Worm (Caenorhabditis elegans) whole organism, early embryonic: ENCODE data around the gene ubc-24.
A peak's percentile ranks its signal among the peaks of the same experiment; 100 is the strongest.

Experiments
- B0310.2 ChIP-seq: sonication (generic microtip); optimal IDR thresholded peaks from 2 replicates; lab custom pipeline; 2016; ENCODE audit warnings: mild to moderate bottlenecking, missing genetic modification characterization, missing compliant biosample characterization
- F13C5.2 ChIP-seq: sonication (generic microtip); optimal IDR thresholded peaks from 2 replicates; lab custom pipeline; 2017; ENCODE audit warnings: mild to moderate bottlenecking, missing genetic modification characterization, inconsistent platforms, missing compliant biosample characterization
- aly-1 ChIP-seq: sonication (generic microtip); optimal IDR thresholded peaks from 2 replicates; lab custom pipeline; 2016; ENCODE audit warnings: missing genetic modification characterization, missing compliant biosample characterization
- ama-1 ChIP-seq: fragments of 150-350 bp; optimal IDR thresholded peaks from 2 replicates; lab custom pipeline; 2014
- ceh-13 ChIP-seq: fragments of 200-800 bp; sonication (Bioruptor generic); optimal IDR thresholded peaks from 2 replicates; lab custom pipeline; 2018; ENCODE audit warnings: mild to moderate bottlenecking, missing genetic modification characterization, missing compliant biosample characterization
- ceh-36 ChIP-seq: sonication (generic microtip); optimal IDR thresholded peaks from 2 replicates; lab custom pipeline; 2016; ENCODE audit warnings: missing genetic modification characterization, inconsistent platforms, missing compliant biosample characterization
- ets-7 ChIP-seq: sonication (generic microtip); optimal IDR thresholded peaks from 2 replicates; lab custom pipeline; 2016; ENCODE audit warnings: missing genotype, missing genetic modification characterization, missing compliant biosample characterization
- flt-1 ChIP-seq: fragments of 200-800 bp; sonication (Bioruptor generic); IDR thresholded peaks from 2 replicates; pipeline ENCODE4 v1.3.6; 2022; ENCODE audit warnings: missing genetic modification characterization, missing compliant biosample characterization
- hmbx-1 ChIP-seq: sonication (generic microtip); optimal IDR thresholded peaks from 2 replicates; lab custom pipeline; 2016; ENCODE audit warnings: mild to moderate bottlenecking, missing genetic modification characterization, missing compliant biosample characterization
- hmg-4 ChIP-seq: fragments of 200-800 bp; sonication (Bioruptor generic); optimal IDR thresholded peaks from 2 replicates; lab custom pipeline; 2018; ENCODE audit warnings: mild to moderate bottlenecking, missing genetic modification characterization, missing compliant biosample characterization
- hnd-1 ChIP-seq: sonication (generic microtip); optimal IDR thresholded peaks from 2 replicates; lab custom pipeline; 2016; ENCODE audit warnings: missing genetic modification characterization, missing compliant biosample characterization
- pes-1 ChIP-seq: fragments of 200-800 bp; sonication (Bioruptor generic); IDR thresholded peaks from 2 replicates; pipeline ENCODE4 v1.3.6; 2022; ENCODE audit warnings: missing genetic modification reagents, missing genetic modification characterization, missing compliant biosample characterization
- scrt-1 ChIP-seq: fragments of 200-800 bp; sonication (Bioruptor generic); IDR thresholded peaks from 2 replicates; pipeline ENCODE4 v1.3.6; 2022; ENCODE audit warnings: missing genetic modification characterization, missing compliant biosample characterization
- sea-1 ChIP-seq: fragments of 200-800 bp; sonication (Bioruptor generic); conservative IDR thresholded peaks from 2 replicates; pipeline ENCODE4 v1.3.6; 2022; ENCODE audit warnings: missing genetic modification characterization, missing compliant biosample characterization
- tbx-11 ChIP-seq: fragments of 200-800 bp; sonication (Bioruptor generic); IDR thresholded peaks from 2 replicates; pipeline ENCODE4 v1.3.6; 2022; ENCODE audit warnings: missing genetic modification characterization, missing compliant biosample characterization
- tbx-37 ChIP-seq: fragments of 200-800 bp; sonication (Bioruptor generic); conservative IDR thresholded peaks from 2 replicates; pipeline ENCODE4 v1.3.6; 2022; ENCODE audit warnings: missing genetic modification reagents, missing genetic modification characterization, missing compliant biosample characterization
- tra-4 ChIP-seq: sonication (generic microtip); optimal IDR thresholded peaks from 2 replicates; lab custom pipeline; 2017; ENCODE audit warnings: missing genetic modification characterization, missing compliant biosample characterization

Gene ubc-24

DNA sequence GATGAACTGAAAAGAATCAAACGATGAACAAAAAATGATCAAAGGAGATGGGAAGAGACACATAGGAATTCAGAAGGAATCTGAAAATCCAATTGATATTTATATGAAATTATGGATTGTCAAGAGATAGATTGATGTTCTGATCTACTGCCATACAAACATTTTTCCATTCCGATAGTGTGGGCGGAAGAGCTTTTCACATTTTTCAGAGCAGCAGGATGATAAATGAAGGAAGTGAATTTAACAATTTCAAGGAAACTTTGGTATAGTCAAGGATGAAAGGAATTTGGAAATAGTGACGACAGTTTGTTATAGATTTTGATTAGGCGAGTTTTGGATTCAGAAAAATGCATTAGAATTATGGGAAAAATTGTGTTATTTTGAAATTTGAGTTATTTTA, at the start of gene ubc-24:
Gene ubc-24, plus strand, starts transcription at position 301 of the 400 bp plus-strand sequence.
- TF ChIP-seq ama-1 (lab: Kevin White, UChicago) (no peak), ceh-36 (tag; lab: Kevin White, UChicago) (no peak), sea-1 (no peak), tbx-11 (GFP tag; lab: Robert Waterston, UW) (no peak), tra-4 (no peak), hmg-4 (GFP tag; lab: Kevin White, UChicago) (no peak), scrt-1 (GFP tag; lab: Robert Waterston, UW) (no peak), aly-1 (tag; lab: Kevin White, UChicago) (no peak), tbx-37 (GFP tag; lab: Robert Waterston, UW) (no peak), ceh-13 (GFP tag; lab: Kevin White, UChicago) (no peak), F13C5.2 (no peak), hmbx-1 (tag; lab: Kevin White, UChicago) (no peak), B0310.2 (tag; lab: Kevin White, UChicago) (no peak), ets-7 (tag; lab: Kevin White, UChicago) (no peak), flt-1 (GFP tag; lab: Robert Waterston, UW) (no peak), hnd-1 (tag; lab: Kevin White, UChicago) (no peak)

DNA sequence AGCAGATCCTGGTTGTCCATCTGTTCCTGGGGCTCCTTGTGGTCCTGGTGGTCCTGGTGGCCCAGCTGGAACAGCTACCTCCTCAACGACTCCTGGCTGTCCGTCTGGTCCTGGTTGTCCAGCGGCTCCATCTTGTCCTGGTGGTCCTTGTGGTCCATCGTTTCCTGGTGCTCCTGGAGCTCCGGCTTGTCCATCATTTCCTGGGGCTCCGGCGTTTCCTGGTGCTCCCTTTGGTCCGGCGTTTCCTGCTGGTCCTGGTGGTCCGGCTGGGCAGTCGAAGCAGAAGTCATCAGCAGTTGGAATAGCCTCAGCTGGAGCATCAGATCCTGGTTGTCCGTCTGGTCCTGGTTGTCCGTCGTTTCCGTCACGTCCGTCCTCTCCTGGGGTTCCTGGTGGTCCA, 46.9 kb upstream of the ubc-24 start:
- no peak for TF ChIP-seq F13C5.2
- peak; percentile 14 for TF ChIP-seq hmg-4 (GFP tag; lab: Kevin White, UChicago)

DNA sequence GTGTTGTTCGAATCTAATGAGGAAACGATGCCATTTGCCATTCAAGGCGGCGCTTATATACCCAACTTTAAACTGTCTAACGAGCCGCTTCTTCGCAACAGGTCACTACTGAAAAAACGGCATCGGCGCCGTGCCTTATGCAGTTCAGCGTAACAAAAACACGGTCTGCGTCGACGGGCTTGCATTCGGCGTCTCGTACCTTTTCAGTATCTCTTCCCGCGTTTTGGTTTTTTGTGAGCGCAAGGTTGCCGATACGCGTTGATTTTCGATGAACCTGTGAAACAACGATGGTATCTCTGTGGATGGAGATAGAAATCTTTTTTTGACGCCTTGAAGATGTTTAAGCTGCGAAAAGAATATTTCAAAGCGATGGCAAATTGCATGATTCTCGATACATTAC, 46.1 kb upstream of the ubc-24 start, which contains the start of gene col-77:
Gene col-77, minus strand, starts transcription at position 32 of the 400 bp plus-strand sequence.
- no peak for TF ChIP-seq flt-1 (GFP tag; lab: Robert Waterston, UW)
- no peak for TF ChIP-seq ets-7 (tag; lab: Kevin White, UChicago)
- TF ChIP-seq hmbx-1 (tag; lab: Kevin White, UChicago) = no peak
- TF ChIP-seq sea-1 = no peak
- no peak for TF ChIP-seq tbx-37 (GFP tag; lab: Robert Waterston, UW)
- no peak for TF ChIP-seq pes-1 (GFP tag; lab: Robert Waterston, UW)
- TF ChIP-seq scrt-1 (GFP tag; lab: Robert Waterston, UW) = no peak
- no peak for TF ChIP-seq ceh-13 (GFP tag; lab: Kevin White, UChicago)
- TF ChIP-seq aly-1 (tag; lab: Kevin White, UChicago) = no peak
- no peak for TF ChIP-seq hmg-4 (GFP tag; lab: Kevin White, UChicago)
- TF ChIP-seq F13C5.2 = no peak
- TF ChIP-seq hnd-1 (tag; lab: Kevin White, UChicago) = no peak

DNA sequence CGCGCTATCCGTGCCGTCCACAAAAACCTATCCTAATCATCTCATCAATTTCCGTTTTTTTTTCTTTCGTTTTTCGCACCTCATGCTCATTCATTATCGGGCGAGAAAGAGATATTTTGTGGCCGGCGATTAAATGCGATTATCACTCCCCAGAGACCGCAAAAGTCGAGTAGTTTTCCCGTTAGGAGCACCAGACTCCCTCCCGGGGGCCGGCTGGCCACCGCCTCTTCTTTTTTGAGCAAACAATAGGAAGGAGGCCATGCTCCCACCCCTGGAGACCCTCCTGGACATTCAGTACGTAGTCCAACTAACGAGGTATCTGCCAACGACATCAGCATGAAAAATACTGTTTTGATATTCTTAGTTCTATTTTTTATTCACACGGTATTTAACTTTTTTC, 45.0 kb upstream of the ubc-24 start, which contains the start of gene M195.2:
Gene M195.2, plus strand, starts transcription at position 301 of the 400 bp plus-strand sequence.
- TF ChIP-seq hmbx-1 (tag; lab: Kevin White, UChicago) = no peak
- no peak for TF ChIP-seq aly-1 (tag; lab: Kevin White, UChicago)
- TF ChIP-seq ets-7 (tag; lab: Kevin White, UChicago) = no peak

DNA sequence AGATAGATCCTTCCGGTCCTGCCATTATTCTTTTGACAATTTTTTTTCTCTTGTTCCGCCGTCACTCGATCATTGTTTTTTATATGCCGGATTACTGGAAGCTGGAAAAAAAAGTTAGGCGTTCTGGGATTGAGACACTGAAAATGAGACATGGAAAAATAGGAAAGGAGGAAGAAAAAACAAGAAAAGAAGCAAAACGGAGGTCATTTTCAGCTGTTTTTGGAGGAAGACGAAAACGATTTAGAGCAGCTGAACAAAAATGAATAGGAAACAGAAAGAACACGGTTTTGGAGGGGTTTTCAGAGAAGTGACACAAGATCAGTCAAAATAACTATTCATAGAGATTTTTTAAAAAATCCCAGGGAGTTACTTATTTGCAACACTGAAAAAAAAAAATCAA, 36.3 kb upstream of the ubc-24 start, which contains the start of gene amt-3:
Gene amt-3, minus strand, starts transcription at position 101 of the 400 bp plus-strand sequence.
- TF ChIP-seq ama-1 (lab: Kevin White, UChicago) (no peak), pes-1 (GFP tag; lab: Robert Waterston, UW) (no peak), ets-7 (tag; lab: Kevin White, UChicago) (no peak), tbx-37 (GFP tag; lab: Robert Waterston, UW) (no peak), tbx-11 (GFP tag; lab: Robert Waterston, UW) (no peak), scrt-1 (GFP tag; lab: Robert Waterston, UW) (no peak), flt-1 (GFP tag; lab: Robert Waterston, UW) (no peak), F13C5.2 (no peak), tra-4 (no peak), hmg-4 (GFP tag; lab: Kevin White, UChicago) (no peak), hmbx-1 (tag; lab: Kevin White, UChicago) (no peak), sea-1 (no peak), aly-1 (tag; lab: Kevin White, UChicago) (no peak), hnd-1 (tag; lab: Kevin White, UChicago) (no peak), B0310.2 (tag; lab: Kevin White, UChicago) (no peak), ceh-36 (tag; lab: Kevin White, UChicago) (no peak), ceh-13 (GFP tag; lab: Kevin White, UChicago) (no peak)

DNA sequence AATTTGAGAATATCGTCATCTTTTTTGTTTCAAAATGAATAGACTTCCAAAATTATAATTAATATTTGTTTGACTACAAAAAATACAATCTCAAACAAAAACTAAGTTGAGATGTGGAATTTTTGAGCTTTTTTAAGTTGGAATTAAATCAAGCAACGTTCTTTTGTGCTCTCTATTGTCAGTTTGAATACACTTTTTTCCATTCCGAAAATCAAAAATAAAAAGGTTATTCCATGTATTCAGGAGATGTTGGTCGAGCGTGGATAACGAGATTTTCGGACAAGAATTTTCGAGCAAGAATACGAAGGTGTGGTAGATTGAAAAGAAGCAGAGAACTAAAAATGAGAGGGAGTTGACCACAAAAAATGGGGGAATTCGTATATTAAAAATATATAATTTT, 35.2 kb upstream of the ubc-24 start:
- TF ChIP-seq tbx-37 (GFP tag; lab: Robert Waterston, UW) (no peak), hmg-4 (GFP tag; lab: Kevin White, UChicago) (no peak), flt-1 (GFP tag; lab: Robert Waterston, UW) (no peak), pes-1 (GFP tag; lab: Robert Waterston, UW) (no peak), tra-4 (no peak), ceh-13 (GFP tag; lab: Kevin White, UChicago) (no peak), scrt-1 (GFP tag; lab: Robert Waterston, UW) (no peak), ama-1 (lab: Kevin White, UChicago) (no peak), aly-1 (tag; lab: Kevin White, UChicago) (no peak), ceh-36 (tag; lab: Kevin White, UChicago) (no peak), F13C5.2 (no peak), hnd-1 (tag; lab: Kevin White, UChicago) (no peak), hmbx-1 (tag; lab: Kevin White, UChicago) (no peak), ets-7 (tag; lab: Kevin White, UChicago) (no peak)

DNA sequence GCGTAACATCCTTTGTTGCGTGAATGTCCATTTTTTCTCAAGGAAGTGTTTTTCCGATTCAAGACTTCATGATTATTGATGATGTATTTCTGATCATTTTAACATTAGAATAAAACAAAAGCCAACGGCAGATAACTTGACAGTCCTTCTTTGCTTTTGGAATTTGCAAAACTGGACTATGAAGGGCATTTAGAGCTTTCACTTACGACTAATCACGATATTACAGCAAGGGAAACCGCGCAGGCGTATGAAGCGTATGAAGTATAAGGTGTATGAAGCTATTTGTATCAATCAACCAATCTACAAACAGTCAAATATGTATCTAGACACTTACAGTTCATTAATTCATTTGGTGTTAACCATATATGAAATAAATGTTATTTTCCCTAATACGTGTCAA, 27.7 kb upstream of the ubc-24 start:
- TF ChIP-seq hmg-4 (GFP tag; lab: Kevin White, UChicago) = no peak
- TF ChIP-seq pes-1 (GFP tag; lab: Robert Waterston, UW) = no peak
- TF ChIP-seq ceh-13 (GFP tag; lab: Kevin White, UChicago) = no peak
- TF ChIP-seq tbx-11 (GFP tag; lab: Robert Waterston, UW) = no peak
- TF ChIP-seq F13C5.2 = no peak
- TF ChIP-seq ama-1 (lab: Kevin White, UChicago) = no peak
- TF ChIP-seq sea-1 = no peak
- TF ChIP-seq tbx-37 (GFP tag; lab: Robert Waterston, UW) = no peak
- no peak for TF ChIP-seq flt-1 (GFP tag; lab: Robert Waterston, UW)
- no peak for TF ChIP-seq hnd-1 (tag; lab: Kevin White, UChicago)
- TF ChIP-seq scrt-1 (GFP tag; lab: Robert Waterston, UW) = no peak
- TF ChIP-seq hmbx-1 (tag; lab: Kevin White, UChicago) = no peak
- no peak for TF ChIP-seq ceh-36 (tag; lab: Kevin White, UChicago)
- no peak for TF ChIP-seq ets-7 (tag; lab: Kevin White, UChicago)
- no peak for TF ChIP-seq tra-4
